Fruit fly (Drosophila melanogaster) whole organism, adult: ENCODE data around the gene frj.

Source experiments
- CG11617 ChIP-seq: fragments of 200-800 bp; sonication (Bioruptor generic); optimal IDR thresholded peaks from 2 replicates; lab custom pipeline; 2017; ENCODE audit warnings: mild to moderate bottlenecking, missing biosample characterization, missing genetic modification reagents, missing genetic modification characterization
- CG12768 ChIP-seq: fragments of 200-800 bp; sonication (Bioruptor generic); optimal IDR thresholded peaks from 2 replicates; lab custom pipeline; 2017; ENCODE audit warnings: missing biosample characterization, missing genetic modification characterization, mild to moderate bottlenecking, moderate library complexity, missing genetic modification reagents
- CG14711 ChIP-seq: fragments of 200-800 bp; sonication (Bioruptor generic); optimal IDR thresholded peaks from 2 replicates; lab custom pipeline; 2018; ENCODE audit warnings: missing biosample characterization, mild to moderate bottlenecking, missing genetic modification characterization, moderate library complexity
- CG7045 ChIP-seq: fragments of 200-800 bp; sonication (Bioruptor generic); optimal IDR thresholded peaks from 2 replicates; lab custom pipeline; 2017; ENCODE audit warnings: missing biosample characterization, mild to moderate bottlenecking, missing genetic modification characterization
- CG7101 ChIP-seq: fragments of 200-800 bp; sonication (Bioruptor generic); optimal IDR thresholded peaks from 2 replicates; lab custom pipeline; 2018; ENCODE audit warnings: missing biosample characterization, mild to moderate bottlenecking, missing genetic modification characterization, moderate library complexity
- Clk ChIP-seq: fragments of 200-800 bp; sonication (Bioruptor generic); optimal IDR thresholded peaks from 2 replicates; lab custom pipeline; 2017; ENCODE audit warnings: missing biosample characterization, missing genetic modification characterization
- Crg-1 ChIP-seq: fragments of 200-800 bp; sonication (Bioruptor generic); optimal IDR thresholded peaks from 2 replicates; lab custom pipeline; 2016; ENCODE audit warnings: missing biosample characterization, missing genetic modification characterization
- Hr96 ChIP-seq: fragments of 200-800 bp; sonication (Bioruptor generic); optimal IDR thresholded peaks from 2 replicates; lab custom pipeline; 2016; ENCODE audit warnings: missing biosample characterization, missing genetic modification characterization
- bab1 ChIP-seq: fragments of 200-800 bp; sonication (Bioruptor generic); optimal IDR thresholded peaks from 3 replicates; lab custom pipeline; 2019; ENCODE audit warnings: missing biosample characterization, mild to moderate bottlenecking, missing genetic modification characterization, moderate library complexity
- cnc ChIP-seq, 2 experiments: fragments of >200 bp; optimal IDR thresholded peaks; 2 replicates each; lab custom pipeline; 2017
- kay ChIP-seq: fragments of 200-800 bp; sonication (Bioruptor generic); peaks from one replicate; lab custom pipeline; 2016; ENCODE audit warnings: missing biosample characterization, missing genetic modification characterization, borderline replicate concordance
- tj ChIP-seq: fragments of 200-800 bp; sonication (Bioruptor generic); optimal IDR thresholded peaks from 3 replicates; lab custom pipeline; 2017; ENCODE audit warnings: missing biosample characterization, mild to moderate bottlenecking, missing genetic modification characterization, moderate library complexity
- toe ChIP-seq: fragments of 200-800 bp; sonication (Bioruptor generic); optimal IDR thresholded peaks from 2 replicates; lab custom pipeline; 2016; ENCODE audit warnings: missing biosample characterization, missing genetic modification characterization

DNA sequence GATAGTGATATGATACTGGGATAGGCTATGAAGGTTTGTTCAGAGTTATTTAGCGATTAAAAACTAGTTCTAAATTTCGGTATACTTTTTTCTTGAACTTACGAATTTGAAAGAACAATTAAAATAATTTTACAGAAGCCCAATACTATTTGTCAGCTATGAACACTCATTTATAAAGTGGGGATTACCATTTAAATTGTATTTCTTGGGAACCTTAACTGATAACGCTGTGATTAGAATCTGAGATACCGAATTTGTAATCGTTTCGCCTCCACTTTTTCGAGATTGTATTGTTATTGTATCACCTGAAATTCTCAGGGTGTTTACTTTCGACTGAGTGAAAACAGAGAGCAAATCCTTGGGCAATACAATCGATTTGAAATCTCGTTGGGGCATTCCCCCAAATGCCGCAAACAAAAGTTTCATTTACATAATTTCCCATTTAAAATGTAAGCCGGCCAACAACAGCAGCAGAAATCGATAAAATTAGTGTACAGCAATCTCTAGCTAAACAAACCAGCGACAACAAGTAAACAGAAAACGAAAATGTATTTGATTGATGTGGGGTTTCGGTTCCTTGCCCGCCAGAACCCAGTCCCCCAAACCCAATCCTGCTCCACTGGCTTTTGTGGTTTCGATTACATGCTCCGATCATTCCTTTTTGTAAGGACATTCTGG lies 44.9 kb downstream of the frj start:
- no peak for TF ChIP-seq CG11617
- TF ChIP-seq Clk (GFP tag; lab: Kevin White, UChicago): no peak
- TF ChIP-seq CG7045 (GFP tag; lab: Kevin White, UChicago): no peak
- TF ChIP-seq bab1: no peak
- no peak for TF ChIP-seq tj (GFP tag; lab: Kevin White, UChicago)
- no peak for TF ChIP-seq CG7101 (tag; lab: Kevin White, UChicago)
- TF ChIP-seq Crg-1: no peak
- no peak for TF ChIP-seq cnc (optimal IDR thresholded peaks at IDR 0.05; lab: Kevin White, UChicago)
- no peak for TF ChIP-seq CG14711 (tag; lab: Kevin White, UChicago)
- no peak for TF ChIP-seq kay (GFP tag; lab: Kevin White, UChicago)
- TF ChIP-seq toe: no peak
- no peak for TF ChIP-seq CG12768 (GFP tag; lab: Kevin White, UChicago)
- no peak for TF ChIP-seq Hr96 (GFP tag; lab: Kevin White, UChicago)
